Worm (Caenorhabditis elegans) whole organism, mixed stage, embryonic: ENCODE results near the gene nmr-1.

Experiments
- lsy-2 ChIP-seq: fragments of 150-350 bp; optimal IDR thresholded peaks from 2 replicates; lab custom pipeline; 2014; ENCODE audit warnings: missing biosample characterization, missing genetic modification characterization
- mep-1 ChIP-seq: fragments of 150-350 bp; optimal IDR thresholded peaks from 2 replicates; lab custom pipeline; 2017; ENCODE audit warnings: missing biosample characterization, missing genetic modification reagents, missing genetic modification characterization, inconsistent platforms
- sptf-1 ChIP-seq: sonication (generic microtip); optimal IDR thresholded peaks from 2 replicates; lab custom pipeline; 2017; ENCODE audit warnings: mild to moderate bottlenecking, missing genetic modification characterization, moderate library complexity, missing compliant biosample characterization
- zip-8 ChIP-seq: fragments of 150-350 bp; optimal IDR thresholded peaks from 2 replicates; lab custom pipeline; 2014; ENCODE audit warnings: missing biosample characterization, missing genetic modification characterization

ce11 chrII:5417905-5418304 is 28.5 kb downstream of the nmr-1 start:
- TF ChIP-seq lsy-2 (tag; lab: Kevin White, UChicago) (no peak), sptf-1 (no peak), mep-1 (tag; lab: Kevin White, UChicago) (no peak), zip-8 (tag; lab: Kevin White, UChicago) (no peak)
